Worm (Caenorhabditis elegans): ENCODE measurements around the gene F58F9.4.
A peak's percentile ranks its signal among the peaks of the same experiment; 100 is the strongest.

Gene F58F9.4

ce11 chrIV:6275671-6276209 is 44.9 kb downstream of the F58F9.4 start, which contains the start of the genes aat-4 and T13A10.1:
Gene aat-4 (minus strand): TSS chrIV:6275721.
Gene T13A10.1 (plus strand): TSS chrIV:6276081.
- no peak for TF ChIP-seq mdl-1 (tag; optimal IDR thresholded peaks at IDR 0.05)
- peak; percentile 84 for TF ChIP-seq php-3 (GFP tag; IDR thresholded peaks at IDR 0.05)
- peak; percentile 92 for TF ChIP-seq pqm-1 (tag; optimal IDR thresholded peaks at IDR 0.05)
- no peak for TF ChIP-seq ceh-44 (GFP tag; IDR thresholded peaks at IDR 0.05)
- no peak for TF ChIP-seq nhr-48 (tag; optimal IDR thresholded peaks at IDR 0.05)
- TF ChIP-seq nhr-28 (tag; optimal IDR thresholded peaks at IDR 0.05), result peak; percentile 60
- no peak for TF ChIP-seq sdz-12 (GFP tag; optimal IDR thresholded peaks at IDR 0.05)
- peak; percentile 88 for TF ChIP-seq dmd-6 (GFP tag; IDR thresholded peaks at IDR 0.05)
- peak in 1 of 2 experiments; percentile 74 for TF ChIP-seq unc-62 (GFP tag; optimal IDR thresholded peaks at IDR 0.05 in 1 of 2)
- TF ChIP-seq unc-62 (tag; optimal IDR thresholded peaks at IDR 0.05), result no peak
- no peak for TF ChIP-seq ceh-62 (tag; optimal IDR thresholded peaks at IDR 0.05)
- no peak for TF ChIP-seq F10B5.3 (tag; optimal IDR thresholded peaks at IDR 0.05)
- no peak for TF ChIP-seq hlh-11 (tag; optimal IDR thresholded peaks at IDR 0.05)
- peak; percentile 65; the same call in 1 of the 2 replicates for TF ChIP-seq nhr-41 (GFP tag; IDR thresholded peaks at IDR 0.05)
- TF ChIP-seq madf-5 (GFP tag; IDR thresholded peaks at IDR 0.05), result no peak

- TF ChIP-seq skn-1 (tag; optimal IDR thresholded peaks at IDR 0.05) (no peak), F49E8.2 (tag; optimal IDR thresholded peaks at IDR 0.05; ENCODE audit: borderline replicate concordance) (no peak), nhr-41 (GFP tag; IDR thresholded peaks at IDR 0.05) (no peak), mxl-2 (GFP tag; conservative IDR thresholded peaks at IDR 0.05) (no peak), dmd-9 (GFP tag; IDR thresholded peaks at IDR 0.05) (no peak), nhr-11 (tag; optimal IDR thresholded peaks at IDR 0.05) (no peak), daf-8 (GFP tag; IDR thresholded peaks at IDR 0.05) (no peak), ZK546.5 (tag; optimal IDR thresholded peaks at IDR 0.05) (no peak)
Observed at ce11 chrIV:6279392-6279791, 48.6 kb downstream of the F58F9.4 start, which contains the start of gene sams-5. Gene sams-5 (minus strand): TSS chrIV:6279522.

ce11 chrIV:6282143-6282542 is 51.3 kb downstream of the F58F9.4 start, which contains the start of gene srv-32:
Gene srv-32 (minus strand): TSS chrIV:6282243.
- TF ChIP-seq gei-8 (GFP tag; optimal IDR thresholded peaks at IDR 0.05), result no peak
- no peak for TF ChIP-seq daf-19 (GFP tag; conservative IDR thresholded peaks at IDR 0.05)
- TF ChIP-seq nhr-6 (tag; optimal IDR thresholded peaks at IDR 0.05), result no peak
- TF ChIP-seq R02D3.7 (tag; optimal IDR thresholded peaks at IDR 0.05), result no peak
- no peak for TF ChIP-seq D1046.2 (GFP tag; IDR thresholded peaks at IDR 0.05)
- TF ChIP-seq hmg-1.1 (GFP tag; IDR thresholded peaks at IDR 0.05), result no peak
- no peak for TF ChIP-seq Y5F2A.4 (GFP tag; optimal IDR thresholded peaks at IDR 0.05)
- no peak for TF ChIP-seq nhr-11 (tag; optimal IDR thresholded peaks at IDR 0.05)

Measured in whole organism, L4 larva.